Fruit fly (Drosophila melanogaster) whole organism, adult: ENCODE data around the gene Ogg1.

Source experiments
- CG5204 ChIP-seq: fragments of 200-800 bp; sonication (Bioruptor generic); optimal IDR thresholded peaks from 2 replicates; lab custom pipeline; 2016; ENCODE audit warnings: missing biosample characterization, missing genetic modification characterization
- bab1 ChIP-seq: fragments of 200-800 bp; sonication (Bioruptor generic); optimal IDR thresholded peaks from 3 replicates; lab custom pipeline; 2019; ENCODE audit warnings: missing biosample characterization, mild to moderate bottlenecking, missing genetic modification characterization, moderate library complexity
- ovo ChIP-seq: fragments of 200-800 bp; sonication (Bioruptor generic); optimal IDR thresholded peaks from 2 replicates; lab custom pipeline; 2016; ENCODE audit warnings: missing biosample characterization, missing genetic modification characterization
- tj ChIP-seq: fragments of 200-800 bp; sonication (Bioruptor generic); optimal IDR thresholded peaks from 3 replicates; lab custom pipeline; 2017; ENCODE audit warnings: missing biosample characterization, mild to moderate bottlenecking, missing genetic modification characterization, moderate library complexity

DNA sequence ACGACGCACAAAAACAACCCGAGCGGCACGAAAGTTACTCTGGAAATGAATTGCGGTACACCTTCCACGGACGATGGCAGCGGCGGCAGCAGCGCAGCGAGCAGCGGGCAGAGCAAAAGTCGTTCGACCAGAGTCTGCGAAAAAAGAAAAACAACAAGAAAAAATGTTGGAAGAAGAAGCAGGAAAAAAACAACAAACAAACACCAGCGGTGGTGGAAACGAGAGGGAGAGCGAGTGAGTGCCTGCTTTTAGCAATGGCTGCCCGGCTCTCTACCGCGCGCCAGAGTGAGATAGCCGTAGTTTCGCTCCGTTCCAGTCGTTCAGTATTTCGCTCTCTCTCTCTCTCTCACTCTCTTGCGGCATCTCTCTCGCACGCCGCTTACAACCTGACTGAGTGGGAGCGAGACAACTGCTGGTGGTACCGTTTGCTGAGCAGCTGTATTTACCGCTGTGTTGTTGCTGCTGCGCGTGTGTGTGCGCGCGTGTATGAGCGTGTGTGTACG, 39.4 kb upstream of the Ogg1 start, which contains the start of gene oc:
- TF ChIP-seq tj (GFP tag; lab: Kevin White, UChicago) (peak; percentile 53), bab1 (no peak), ovo (GFP tag; lab: Kevin White, UChicago) (peak; percentile 80), CG5204 (GFP tag; lab: Kevin White, UChicago) (no peak)
